Worm (Caenorhabditis elegans) whole organism, L1 larva: ENCODE results near the gene scly-1.

ENCODE experiments used
- C04F5.9 ChIP-seq: sonication (generic microtip); optimal IDR thresholded peaks from 2 replicates; lab custom pipeline; 2016; ENCODE audit warnings: missing genetic modification characterization, missing compliant biosample characterization
- C16A3.4 ChIP-seq: fragments of 150-350 bp; optimal IDR thresholded peaks from 2 replicates; lab custom pipeline; 2014; ENCODE audit warnings: missing biosample characterization, missing genetic modification characterization
- C34B4.2 ChIP-seq: sonication (generic microtip); optimal IDR thresholded peaks from 2 replicates; lab custom pipeline; 2017; ENCODE audit warnings: mild to moderate bottlenecking, missing genetic modification characterization, missing compliant biosample characterization
- F16B12.6 ChIP-seq: fragments of 150-350 bp; optimal IDR thresholded peaks from 2 replicates; lab custom pipeline; 2014; ENCODE audit warnings: missing biosample characterization, missing genetic modification characterization
- alr-1 ChIP-seq: fragments of 200-800 bp; sonication (Bioruptor generic); optimal IDR thresholded peaks from 2 replicates; lab custom pipeline; 2018; ENCODE audit warnings: borderline replicate concordance, mild to moderate bottlenecking, missing genetic modification characterization, missing compliant biosample characterization
- ama-1 ChIP-seq: fragments of 150-350 bp; optimal IDR thresholded peaks from 2 replicates; lab custom pipeline; 2014
- blmp-1 ChIP-seq: fragments of 150-350 bp; optimal IDR thresholded peaks from 2 replicates; lab custom pipeline; 2014; ENCODE audit warnings: missing biosample characterization, missing genetic modification characterization
- ceh-8 ChIP-seq: fragments of 200-800 bp; sonication (Bioruptor generic); optimal IDR thresholded peaks from 2 replicates; lab custom pipeline; 2018; ENCODE audit warnings: mild to moderate bottlenecking, missing genetic modification characterization, moderate library complexity, missing compliant biosample characterization
- ceh-82 ChIP-seq, 3 experiments: fragments of 150-350 bp in 1 of 3; sonication (generic microtip) in 2 of 3; optimal IDR thresholded peaks; 2 replicates each; lab custom pipeline; 2014 to 2017; ENCODE audit warnings: missing biosample characterization in 3 of 3, missing genetic modification characterization in 3 of 3
- ceh-90 ChIP-seq: sonication (generic microtip); optimal IDR thresholded peaks from 2 replicates; lab custom pipeline; 2016; ENCODE audit warnings: missing genetic modification characterization, missing compliant biosample characterization
- ces-1 ChIP-seq: fragments of 150-350 bp; optimal IDR thresholded peaks from 2 replicates; lab custom pipeline; 2014; ENCODE audit warnings: missing biosample characterization, missing genetic modification reagents, missing genetic modification characterization
- dpl-1 ChIP-seq, 3 experiments: fragments of 150-350 bp in 2 of 3; sonication (generic microtip) in 1 of 3; optimal IDR thresholded peaks; 2 replicates each; lab custom pipeline; 2014 to 2017; ENCODE audit warnings: missing biosample characterization in 3 of 3, missing genetic modification characterization in 3 of 3, missing genetic modification reagents in 3 of 3
- dsc-1 ChIP-seq: sonication (generic microtip); optimal IDR thresholded peaks from 2 replicates; lab custom pipeline; 2016; ENCODE audit warnings: mild to moderate bottlenecking, missing genetic modification characterization, missing compliant biosample characterization
- efl-3 ChIP-seq: fragments of 200-800 bp; sonication (Bioruptor generic); optimal IDR thresholded peaks from 2 replicates; lab custom pipeline; 2018; ENCODE audit warnings: mild to moderate bottlenecking, missing genetic modification characterization, missing compliant biosample characterization
- egl-13 ChIP-seq: sonication (generic microtip); optimal IDR thresholded peaks from 2 replicates; lab custom pipeline; 2016; ENCODE audit warnings: missing genotype, missing genetic modification reagents, missing genetic modification characterization, missing compliant biosample characterization
- elt-3 ChIP-seq, 6 experiments: fragments of 150-350 bp in 1 of 6; sonication (generic microtip); optimal IDR thresholded peaks; 2 replicates each; lab custom pipeline; 2017 to 2018; ENCODE audit warnings: missing biosample characterization in 6 of 6, missing genetic modification characterization in 6 of 6, inconsistent platforms in 1 of 6
- ets-5 ChIP-seq: fragments of 200-800 bp; sonication (Bioruptor generic); IDR thresholded peaks from 2 replicates; pipeline ENCODE4 v1.3.6; 2022; ENCODE audit warnings: missing genetic modification characterization, missing compliant biosample characterization
- fkh-4 ChIP-seq: sonication (generic microtip); optimal IDR thresholded peaks from 2 replicates; lab custom pipeline; 2016; ENCODE audit warnings: missing compliant biosample characterization, missing genetic modification characterization, borderline replicate concordance
- fkh-8 ChIP-seq: sonication (generic microtip); optimal IDR thresholded peaks from 2 replicates; lab custom pipeline; 2016; ENCODE audit warnings: mild to moderate bottlenecking, missing genetic modification characterization, missing compliant biosample characterization
- fos-1 ChIP-seq: fragments of 150-350 bp; optimal IDR thresholded peaks from 2 replicates; lab custom pipeline; 2014; ENCODE audit warnings: missing biosample characterization, missing genetic modification characterization
- hlh-4 ChIP-seq: sonication (generic microtip); optimal IDR thresholded peaks from 2 replicates; lab custom pipeline; 2016; ENCODE audit warnings: mild to moderate bottlenecking, missing genetic modification characterization, missing compliant biosample characterization
- hpl-2 ChIP-seq: fragments of 150-350 bp; optimal IDR thresholded peaks from 2 replicates; lab custom pipeline; 2014; ENCODE audit warnings: missing biosample characterization, missing genetic modification reagents, missing genetic modification characterization
- isw-1 ChIP-seq: fragments of 200-800 bp; sonication (Bioruptor generic); IDR thresholded peaks from 2 replicates; pipeline ENCODE4 v1.3.6; 2022; ENCODE audit warnings: missing genetic modification characterization, missing compliant biosample characterization
- lin-13 ChIP-seq: fragments of 150-350 bp; optimal IDR thresholded peaks from 2 replicates; lab custom pipeline; 2014; ENCODE audit warnings: missing biosample characterization, missing genetic modification reagents, missing genetic modification characterization
- lin-15B ChIP-seq: fragments of 150-350 bp; sonication (generic microtip); optimal IDR thresholded peaks from 3 replicates; lab custom pipeline; 2014; ENCODE audit warnings: missing biosample characterization, missing genetic modification characterization
- lin-35 ChIP-seq, 2 experiments: fragments of 150-350 bp; optimal IDR thresholded peaks; 2 replicates each; lab custom pipeline; 2014; ENCODE audit warnings: missing biosample characterization in 2 of 2, missing genetic modification characterization in 2 of 2, missing genetic modification reagents in 2 of 2
- lir-3 ChIP-seq: sonication (generic microtip); optimal IDR thresholded peaks from 2 replicates; lab custom pipeline; 2016; ENCODE audit warnings: mild to moderate bottlenecking, missing genetic modification characterization, moderate library complexity, missing compliant biosample characterization; ENCODE audit not compliant: poor library complexity
- lsy-2 ChIP-seq, 2 experiments: fragments of 150-350 bp; optimal IDR thresholded peaks; 2 replicates each; lab custom pipeline; 2014; ENCODE audit warnings: missing biosample characterization in 2 of 2, missing genetic modification characterization in 2 of 2
- mef-2 ChIP-seq: fragments of 150-350 bp; optimal IDR thresholded peaks from 2 replicates; lab custom pipeline; 2014; ENCODE audit warnings: missing biosample characterization, missing genetic modification characterization
- mep-1 ChIP-seq: fragments of 150-350 bp; optimal IDR thresholded peaks from 2 replicates; lab custom pipeline; 2014; ENCODE audit warnings: missing biosample characterization, missing genetic modification characterization
- nhr-11 ChIP-seq: fragments of 150-350 bp; optimal IDR thresholded peaks from 2 replicates; lab custom pipeline; 2014; ENCODE audit warnings: missing biosample characterization, missing genetic modification characterization
- nhr-12 ChIP-seq: sonication (generic microtip); optimal IDR thresholded peaks from 2 replicates; lab custom pipeline; 2017; ENCODE audit warnings: missing biosample characterization, missing genetic modification characterization
- nhr-19 ChIP-seq: fragments of 200-800 bp; sonication (Bioruptor generic); conservative IDR thresholded peaks from 2 replicates; pipeline ENCODE4 v1.3.6; 2022; ENCODE audit warnings: missing genetic modification characterization, missing compliant biosample characterization
- nhr-237 ChIP-seq: fragments of 150-350 bp; optimal IDR thresholded peaks from 2 replicates; lab custom pipeline; 2014; ENCODE audit warnings: missing biosample characterization, missing genetic modification characterization
- nhr-28 ChIP-seq: fragments of 150-350 bp; optimal IDR thresholded peaks from 2 replicates; lab custom pipeline; 2014; ENCODE audit warnings: missing biosample characterization, missing genetic modification characterization
- nhr-76 ChIP-seq: sonication (generic microtip); optimal IDR thresholded peaks from 2 replicates; lab custom pipeline; 2017; ENCODE audit warnings: missing biosample characterization, missing genetic modification characterization
- nhr-77 ChIP-seq: fragments of 150-350 bp; optimal IDR thresholded peaks from 2 replicates; lab custom pipeline; 2014; ENCODE audit warnings: missing biosample characterization, missing genetic modification characterization
- nhr-84 ChIP-seq: sonication (generic microtip); optimal IDR thresholded peaks from 2 replicates; lab custom pipeline; 2017; ENCODE audit warnings: missing biosample characterization, missing genetic modification characterization
- nhr-85 ChIP-seq: sonication (generic microtip); peaks from one replicate; lab custom pipeline; 2016; ENCODE audit warnings: missing genetic modification characterization, inconsistent platforms, missing compliant biosample characterization
- nhr-90 ChIP-seq: sonication (generic microtip); optimal IDR thresholded peaks from 2 replicates; lab custom pipeline; 2016; ENCODE audit warnings: mild to moderate bottlenecking, missing genetic modification characterization, missing compliant biosample characterization; ENCODE audit not compliant: poor library complexity
- pag-3 ChIP-seq: sonication (generic microtip); optimal IDR thresholded peaks from 2 replicates; lab custom pipeline; 2017; ENCODE audit warnings: missing genetic modification characterization, mild to moderate bottlenecking, missing compliant biosample characterization, antibody characterized with exemption, borderline replicate concordance; ENCODE audit not compliant: insufficient read depth
- pqm-1 ChIP-seq: sonication (generic microtip); optimal IDR thresholded peaks from 3 replicates; lab custom pipeline; 2017; ENCODE audit warnings: missing biosample characterization, missing genetic modification characterization
- rnt-1 ChIP-seq: sonication (generic microtip); optimal IDR thresholded peaks from 2 replicates; lab custom pipeline; 2016; ENCODE audit warnings: mild to moderate bottlenecking, missing genetic modification characterization, moderate library complexity, missing compliant biosample characterization
- snpc-4 ChIP-seq: fragments of 150-350 bp; optimal IDR thresholded peaks from 2 replicates; lab custom pipeline; 2014; ENCODE audit warnings: missing biosample characterization, missing genetic modification characterization
- swsn-7 ChIP-seq: sonication (generic microtip); optimal IDR thresholded peaks from 2 replicates; lab custom pipeline; 2016; ENCODE audit warnings: missing genetic modification characterization, missing compliant biosample characterization
- tlp-1 ChIP-seq: fragments of 150-350 bp; optimal IDR thresholded peaks from 2 replicates; lab custom pipeline; 2014; ENCODE audit warnings: missing biosample characterization, missing genetic modification characterization
- unc-130 ChIP-seq: fragments of 150-350 bp; optimal IDR thresholded peaks from 2 replicates; lab custom pipeline; 2017; ENCODE audit warnings: missing biosample characterization, missing genetic modification characterization, inconsistent platforms
- unc-30 ChIP-seq: sonication (generic microtip); optimal IDR thresholded peaks from 2 replicates; lab custom pipeline; 2017; ENCODE audit warnings: missing biosample characterization, missing genetic modification characterization
- unc-86 ChIP-seq: sonication (generic microtip); optimal IDR thresholded peaks from 2 replicates; lab custom pipeline; 2016; ENCODE audit warnings: missing genetic modification characterization, missing compliant biosample characterization
- vab-15 ChIP-seq: sonication (generic microtip); optimal IDR thresholded peaks from 2 replicates; lab custom pipeline; 2017; ENCODE audit warnings: missing genotype, mild to moderate bottlenecking, missing genetic modification characterization, missing compliant biosample characterization
- zip-4 ChIP-seq: fragments of 200-800 bp; sonication (Bioruptor generic); optimal IDR thresholded peaks from 2 replicates; lab custom pipeline; 2018; ENCODE audit warnings: mild to moderate bottlenecking, missing genetic modification characterization, moderate library complexity, missing compliant biosample characterization
- ztf-11 ChIP-seq, 2 experiments: sonication (generic microtip); optimal IDR thresholded peaks; 2 replicates each; lab custom pipeline; 2016 to 2017; ENCODE audit warnings: missing genetic modification characterization in 2 of 2, missing biosample characterization in 1 of 2, missing compliant biosample characterization in 1 of 2

The scly-1 gene

DNA sequence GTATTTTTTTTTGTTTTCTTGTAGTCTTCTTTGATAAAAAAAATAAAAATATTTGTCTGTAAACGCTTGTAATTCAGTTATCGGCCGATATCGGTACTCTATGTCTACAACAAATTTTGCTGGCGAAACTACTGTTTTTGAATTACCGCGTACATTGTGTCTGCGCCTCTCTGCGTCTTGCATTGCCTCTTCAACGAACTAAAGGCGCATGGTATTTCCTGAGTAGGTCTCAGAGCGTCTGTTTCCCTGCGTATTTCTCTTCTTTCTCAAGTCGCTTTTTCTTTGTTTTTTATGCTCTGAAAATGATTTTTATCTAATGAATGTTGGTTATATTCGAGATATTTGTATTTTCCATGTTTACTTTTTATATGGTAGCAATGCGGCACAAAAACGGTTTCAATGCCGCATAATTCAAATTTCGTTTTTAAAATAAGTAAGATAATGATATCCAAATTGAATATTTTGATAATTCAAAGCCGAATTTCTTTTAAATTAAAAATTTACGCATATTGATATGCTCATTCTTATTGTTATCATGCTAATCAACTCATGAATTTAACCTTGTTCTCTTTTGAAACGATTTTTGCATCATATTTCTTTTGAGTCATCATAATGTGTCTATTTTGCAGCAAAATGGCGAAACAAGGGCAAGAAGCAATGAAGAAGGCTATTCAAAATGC is 30.0 kb downstream of the scly-1 start, which contains the start of gene phb-2:
TSS of gene phb-2 (plus strand) at position 630 of the 680 bp plus-strand sequence.
- TF ChIP-seq ceh-90 (tag; lab: Kevin White, UChicago): no peak
- TF ChIP-seq mef-2 (tag; lab: Kevin White, UChicago): no peak
- TF ChIP-seq zip-4 (GFP tag; lab: Kevin White, UChicago): no peak
- peak; percentile 86 to 94 for TF ChIP-seq lsy-2 (tag; optimal IDR thresholded peaks at IDR 0.05; lab: Kevin White, UChicago)
- TF ChIP-seq C04F5.9 (tag; lab: Kevin White, UChicago): peak; percentile 17
- TF ChIP-seq nhr-19: peak; percentile 79
- TF ChIP-seq ets-5 (GFP tag; lab: Robert Waterston, UW): no peak
- TF ChIP-seq ceh-8: no peak
- TF ChIP-seq fkh-8 (tag; lab: Kevin White, UChicago): peak; percentile 64
- no peak for TF ChIP-seq nhr-28
- no peak for TF ChIP-seq nhr-237 (tag; lab: Kevin White, UChicago)
- peak; percentile 97 to 98 (median 97) for TF ChIP-seq dpl-1 (GFP tag; optimal IDR thresholded peaks at IDR 0.05; lab: Kevin White, UChicago)
- TF ChIP-seq ces-1 (GFP tag; lab: Kevin White, UChicago): no peak
- peak; percentile 82 for TF ChIP-seq unc-130
- TF ChIP-seq dsc-1 (tag; lab: Kevin White, UChicago): peak; percentile 44
- no peak for TF ChIP-seq unc-30
- peak; percentile 16 for TF ChIP-seq vab-15 (tag; lab: Kevin White, UChicago)
- TF ChIP-seq nhr-84 (tag; lab: Kevin White, UChicago): no peak
- TF ChIP-seq lir-3: peak; percentile 67
- no peak for TF ChIP-seq C34B4.2 (tag; lab: Kevin White, UChicago)
- no peak for TF ChIP-seq nhr-12 (tag; lab: Kevin White, UChicago)
- peak; percentile 63 for TF ChIP-seq fos-1 (tag; lab: Kevin White, UChicago)
- no peak for TF ChIP-seq hlh-4 (tag; lab: Kevin White, UChicago)
- peak; percentile 85 for TF ChIP-seq isw-1 (GFP tag; lab: Robert Waterston, UW)
- TF ChIP-seq hpl-2: peak; percentile 7
- TF ChIP-seq F16B12.6 (tag; lab: Kevin White, UChicago): peak; percentile 60
- TF ChIP-seq lin-35 (GFP tag; optimal IDR thresholded peaks at IDR 0.05; lab: Kevin White, UChicago): peak; percentile 98 to 100
- peak; percentile 72 for TF ChIP-seq lin-15B
- peak; percentile 70 for TF ChIP-seq lin-13
- TF ChIP-seq alr-1: no peak
- no peak for TF ChIP-seq fkh-4 (tag; lab: Kevin White, UChicago)
- TF ChIP-seq efl-3: no peak
- TF ChIP-seq tlp-1 (tag; lab: Kevin White, UChicago): no peak
- TF ChIP-seq pag-3 (tag; lab: Kevin White, UChicago): no peak
- TF ChIP-seq nhr-85 (tag; lab: Kevin White, UChicago): peak; percentile 91
- TF ChIP-seq nhr-90 (tag; lab: Kevin White, UChicago): peak; percentile 73
- TF ChIP-seq egl-13: no peak
- TF ChIP-seq nhr-77 (tag; lab: Kevin White, UChicago): peak; percentile 43
- peak; percentile 46 for TF ChIP-seq nhr-11 (tag; lab: Kevin White, UChicago)
- peak; percentile 84 for TF ChIP-seq rnt-1
- peak; percentile 73 for TF ChIP-seq blmp-1 (tag; lab: Kevin White, UChicago)
- TF ChIP-seq nhr-76 (tag; lab: Kevin White, UChicago): no peak
- TF ChIP-seq pqm-1 (tag; lab: Kevin White, UChicago): no peak
- TF ChIP-seq swsn-7 (tag; lab: Kevin White, UChicago): peak; percentile 70
- TF ChIP-seq ztf-11 (tag; optimal IDR thresholded peaks at IDR 0.05; lab: Kevin White, UChicago): no peak
- peak; percentile 57 to 85 (median 82) for TF ChIP-seq ceh-82 (tag; optimal IDR thresholded peaks at IDR 0.05; lab: Kevin White, UChicago)
- peak; percentile 63 for TF ChIP-seq unc-86
- TF ChIP-seq ama-1 (lab: Kevin White, UChicago): peak; percentile 6
- TF ChIP-seq mep-1 (tag; lab: Kevin White, UChicago): peak; percentile 84
- TF ChIP-seq snpc-4 (tag; lab: Kevin White, UChicago): peak; percentile 54
- peak in 2 of 6 experiments; percentile 59 to 73 for TF ChIP-seq elt-3 (tag; optimal IDR thresholded peaks at IDR 0.05; lab: Kevin White, UChicago)
- TF ChIP-seq C16A3.4 (tag; lab: Kevin White, UChicago): peak; percentile 79
